Worm (Caenorhabditis elegans): ENCODE results near the gene try-13.

try-13 gene

DNA sequence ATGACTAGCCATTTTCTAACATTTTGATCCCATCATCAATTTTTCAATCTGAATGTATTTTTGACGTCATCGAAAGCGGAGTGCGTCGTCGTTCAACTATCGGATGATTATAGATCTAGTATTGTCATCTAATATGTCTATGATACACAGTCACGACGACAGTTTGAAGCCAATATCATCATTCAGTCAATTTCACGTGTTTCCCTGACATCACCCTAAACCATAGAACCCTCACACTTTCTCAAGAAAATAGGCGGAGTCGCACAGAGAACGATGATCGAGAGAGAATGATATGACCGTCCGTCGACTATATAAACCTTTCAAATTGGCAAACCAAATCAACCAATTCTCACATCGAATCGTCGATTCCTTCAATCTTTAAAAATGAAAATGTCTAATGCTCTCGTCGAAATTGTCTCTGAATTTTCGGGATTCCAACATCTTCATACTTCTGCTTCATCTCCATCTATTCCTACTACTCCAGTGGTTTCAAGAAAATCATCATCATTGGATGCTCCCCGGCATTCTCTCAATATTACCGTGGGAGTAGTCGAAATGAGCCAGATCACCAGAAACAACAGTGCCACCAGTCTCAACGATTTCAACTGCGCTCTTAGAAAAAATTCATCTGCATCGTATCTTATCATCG lies 24.0 kb upstream of the try-13 start, which contains the start of gene F18E3.13 (continued):
- TF ChIP-seq sma-3 (GFP tag; optimal IDR thresholded peaks at IDR 0.05): peak; percentile 94

DNA sequence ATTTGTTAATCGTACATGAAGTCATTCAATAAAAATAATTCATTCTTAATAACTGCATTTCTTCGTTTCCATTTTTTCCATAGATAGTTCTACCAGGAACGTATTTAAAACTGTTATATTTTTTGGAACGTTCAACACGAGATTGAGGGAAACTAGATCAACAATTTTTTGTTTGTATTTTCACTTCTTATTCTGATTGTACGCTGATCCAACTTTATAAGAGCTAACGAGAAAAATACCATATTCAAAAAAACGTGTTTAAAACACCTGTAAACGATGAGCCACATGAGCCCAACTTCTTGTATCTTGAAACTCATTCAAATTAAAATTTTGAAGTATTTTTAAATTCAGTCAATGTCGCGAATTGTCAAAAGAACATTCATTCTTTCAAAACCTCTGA lies 23.3 kb upstream of the try-13 start:
- no peak for TF ChIP-seq ZK546.5 (tag; optimal IDR thresholded peaks at IDR 0.05)
- peak; percentile 31 for TF ChIP-seq nhr-21 (tag; optimal IDR thresholded peaks at IDR 0.05)
- no peak for TF ChIP-seq snpc-4 (tag; optimal IDR thresholded peaks at IDR 0.05)
- TF ChIP-seq lin-39 (tag; optimal IDR thresholded peaks at IDR 0.05): no peak
- peak; percentile 1 for TF ChIP-seq sma-3 (GFP tag; optimal IDR thresholded peaks at IDR 0.05)
- no peak for TF ChIP-seq unc-62 (GFP tag; optimal IDR thresholded peaks at IDR 0.05)

DNA sequence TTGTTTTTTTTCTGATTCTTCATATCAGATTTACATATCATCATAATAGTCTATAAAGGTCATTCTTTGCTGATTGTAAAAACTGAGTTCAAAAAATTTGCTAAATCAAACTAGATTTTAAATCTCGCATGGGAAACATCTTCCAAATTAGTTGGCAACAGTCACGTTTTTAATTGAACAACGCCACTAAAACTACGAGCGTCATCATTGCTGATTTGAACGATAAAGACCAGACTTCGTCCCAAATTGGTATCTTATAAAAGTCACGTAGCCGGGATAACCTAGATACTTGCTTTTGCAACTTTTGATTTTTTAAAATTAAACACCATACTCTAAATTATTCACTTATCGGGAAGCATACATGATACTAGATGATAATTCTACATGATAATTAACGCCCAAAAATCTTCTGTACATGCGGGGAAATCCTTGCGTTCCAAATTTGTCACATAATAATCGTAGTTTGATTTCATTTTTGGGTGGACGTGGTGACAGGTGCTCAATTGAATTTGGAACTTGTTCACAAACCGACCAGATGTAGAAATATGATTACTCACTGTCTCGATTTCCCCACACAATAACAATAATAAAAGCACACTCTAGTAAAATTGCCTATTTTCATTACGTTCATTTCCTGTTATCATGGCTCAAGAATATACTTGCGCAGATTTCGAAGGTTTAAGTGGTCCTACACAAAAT lies 22.7 kb upstream of the try-13 start, which contains the start of gene srw-67:
Gene srw-67 (plus strand): TSS at position 643 of the 699 bp plus-strand sequence.
- TF ChIP-seq nhr-25 (tag; optimal IDR thresholded peaks at IDR 0.05): peak; percentile 51
- no peak for TF ChIP-seq ceh-82 (tag; optimal IDR thresholded peaks at IDR 0.05)
- TF ChIP-seq nhr-77 (tag; optimal IDR thresholded peaks at IDR 0.05): no peak
- TF ChIP-seq ztf-4 (tag; optimal IDR thresholded peaks at IDR 0.05): no peak
- TF ChIP-seq F13H6.1 (tag; optimal IDR thresholded peaks at IDR 0.05): no peak
- TF ChIP-seq unc-55 (GFP tag; optimal IDR thresholded peaks at IDR 0.05): no peak
- no peak for TF ChIP-seq elt-1 (tag; optimal IDR thresholded peaks at IDR 0.05)
- TF ChIP-seq crh-2 (tag; optimal IDR thresholded peaks at IDR 0.05): no peak

DNA sequence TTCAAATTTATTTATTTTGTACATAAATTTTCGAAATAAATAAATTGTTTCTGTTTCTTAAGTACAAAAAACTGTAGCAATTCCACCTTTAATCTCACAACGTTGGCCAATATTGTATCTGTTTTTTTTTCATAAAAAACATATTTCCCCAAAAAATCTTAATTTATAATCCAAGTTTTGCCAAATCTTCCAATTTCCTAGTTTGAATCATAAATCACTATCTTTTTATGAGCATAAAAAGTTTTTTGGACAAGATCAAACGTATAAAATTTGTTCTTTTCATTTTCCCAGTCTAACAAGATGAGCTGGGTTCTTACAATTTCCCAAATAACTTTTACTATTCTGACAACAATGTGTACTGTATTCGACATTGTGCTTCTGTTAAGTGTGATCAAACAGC lies 19.7 kb upstream of the try-13 start, which contains the start of gene srxa-4:
Gene srxa-4 (plus strand): TSS at position 301 of the 400 bp plus-strand sequence.
- TF ChIP-seq nhr-12 (tag; optimal IDR thresholded peaks at IDR 0.05) (no peak), sma-3 (GFP tag; optimal IDR thresholded peaks at IDR 0.05) (no peak), ceh-16 (tag; optimal IDR thresholded peaks at IDR 0.05) (no peak), nhr-21 (tag; optimal IDR thresholded peaks at IDR 0.05) (no peak), elt-1 (tag; optimal IDR thresholded peaks at IDR 0.05) (no peak), mdl-1 (tag; optimal IDR thresholded peaks at IDR 0.05) (no peak)

DNA sequence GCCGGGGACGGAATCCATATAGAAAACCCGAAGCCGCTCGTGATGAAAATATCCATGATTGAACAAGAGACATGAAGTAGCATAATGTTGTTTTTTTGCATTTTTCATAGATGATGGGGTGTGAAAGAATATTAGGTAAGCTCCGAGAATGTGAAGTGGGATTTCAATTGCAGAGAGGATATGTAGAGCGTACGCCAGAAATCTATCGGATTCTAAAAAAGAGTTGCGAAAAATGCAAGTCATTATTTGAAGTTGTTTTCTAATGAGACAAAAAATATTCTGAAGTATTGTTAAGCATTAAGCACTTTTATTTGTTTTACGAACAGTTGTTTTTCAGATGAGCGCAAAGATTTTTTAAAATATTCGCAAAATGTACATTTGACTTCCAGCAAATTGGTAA lies 15.6 kb upstream of the try-13 start, which contains the start of gene F18E3.10:
Gene F18E3.10 (minus strand): TSS at position 101 of the 400 bp plus-strand sequence.
- no peak for TF ChIP-seq mab-5 (tag; optimal IDR thresholded peaks at IDR 0.05)
- no peak for TF ChIP-seq nhr-12 (tag; optimal IDR thresholded peaks at IDR 0.05)
- TF ChIP-seq mbf-1 (tag; optimal IDR thresholded peaks at IDR 0.05): no peak
- no peak for TF ChIP-seq nhr-129 (tag; optimal IDR thresholded peaks at IDR 0.05)
- TF ChIP-seq dmd-4 (tag; optimal IDR thresholded peaks at IDR 0.05): no peak
- no peak for TF ChIP-seq skn-1 (tag; optimal IDR thresholded peaks at IDR 0.05)
- no peak for TF ChIP-seq lin-39 (tag; optimal IDR thresholded peaks at IDR 0.05)
- TF ChIP-seq ama-1 (optimal IDR thresholded peaks at IDR 0.05): no peak
- TF ChIP-seq peb-1 (tag; optimal IDR thresholded peaks at IDR 0.05): no peak
- no peak for TF ChIP-seq elt-3 (tag; optimal IDR thresholded peaks at IDR 0.05)
- no peak for TF ChIP-seq F13H6.1 (tag; optimal IDR thresholded peaks at IDR 0.05)
- no peak for TF ChIP-seq ztf-11 (tag; optimal IDR thresholded peaks at IDR 0.05)
- TF ChIP-seq zag-1 (tag; optimal IDR thresholded peaks at IDR 0.05): no peak
- TF ChIP-seq unc-55 (GFP tag; optimal IDR thresholded peaks at IDR 0.05): no peak
- TF ChIP-seq nhr-21 (tag; optimal IDR thresholded peaks at IDR 0.05): no peak
- TF ChIP-seq mdl-1 (tag; optimal IDR thresholded peaks at IDR 0.05): no peak
- TF ChIP-seq ZK546.5 (tag; optimal IDR thresholded peaks at IDR 0.05): no peak
- TF ChIP-seq nhr-10 (tag; optimal IDR thresholded peaks at IDR 0.05): no peak

DNA sequence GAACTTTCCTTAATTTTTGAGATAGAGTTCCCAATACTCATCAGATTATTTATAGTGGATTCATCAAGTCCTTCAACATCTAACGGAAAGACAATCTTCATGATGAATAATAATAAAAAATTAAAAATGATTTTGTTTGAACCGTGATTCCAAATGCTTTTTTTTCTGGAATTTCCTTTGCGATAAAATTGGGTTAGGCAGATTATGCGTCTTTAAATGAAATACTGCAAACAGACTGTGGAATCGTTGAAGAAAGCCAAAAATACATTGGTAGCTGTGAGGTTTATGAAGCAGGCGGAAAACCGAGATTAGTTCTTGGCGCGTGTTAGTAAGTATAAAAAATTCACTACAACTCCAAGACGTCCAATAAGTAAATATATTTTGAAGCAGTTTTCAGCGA lies 13.3 kb upstream of the try-13 start, which contains the start of gene srw-68:
Gene srw-68 (minus strand): TSS at position 101 of the 400 bp plus-strand sequence.
- TF ChIP-seq lin-39 (tag; optimal IDR thresholded peaks at IDR 0.05) (no peak), nhr-6 (tag; optimal IDR thresholded peaks at IDR 0.05) (no peak), ZK546.5 (tag; optimal IDR thresholded peaks at IDR 0.05) (no peak), sma-9 (GFP tag; optimal IDR thresholded peaks at IDR 0.05) (no peak), sma-9 (tag; optimal IDR thresholded peaks at IDR 0.05) (no peak), nhr-237 (tag; optimal IDR thresholded peaks at IDR 0.05) (no peak), snpc-4 (tag; optimal IDR thresholded peaks at IDR 0.05) (no peak), lin-13 (GFP tag; optimal IDR thresholded peaks at IDR 0.05) (no peak), elt-3 (tag; optimal IDR thresholded peaks at IDR 0.05) (no peak), zag-1 (tag; optimal IDR thresholded peaks at IDR 0.05) (no peak), Y55F3AM.14 (GFP tag; optimal IDR thresholded peaks at IDR 0.05) (no peak), nhr-129 (tag; optimal IDR thresholded peaks at IDR 0.05) (no peak), ztf-1 (GFP tag; conservative IDR thresholded peaks at IDR 0.05) (no peak), nhr-10 (tag; optimal IDR thresholded peaks at IDR 0.05) (no peak), sem-4 (tag; optimal IDR thresholded peaks at IDR 0.05) (no peak), nhr-77 (tag; optimal IDR thresholded peaks at IDR 0.05) (no peak)

Data from whole organism, L2 larva.